Worm (Caenorhabditis elegans) whole organism, L3 larva: ENCODE results near the gene let-23.

ENCODE experiments used
- ZK546.5 ChIP-seq: sonication (generic microtip); optimal IDR thresholded peaks from 2 replicates; lab custom pipeline; 2017; ENCODE audit warnings: missing biosample characterization, missing genetic modification characterization
- ama-1 ChIP-seq: fragments of 150-350 bp; optimal IDR thresholded peaks from 2 replicates; lab custom pipeline; 2018
- fos-1 ChIP-seq: fragments of 150-350 bp; optimal IDR thresholded peaks from 2 replicates; lab custom pipeline; 2014; ENCODE audit warnings: missing biosample characterization, missing genetic modification characterization
- lin-15B ChIP-seq: fragments of 150-350 bp; optimal IDR thresholded peaks from 2 replicates; lab custom pipeline; 2014; ENCODE audit warnings: missing biosample characterization, missing genetic modification characterization
- nhr-23 ChIP-seq: fragments of 150-350 bp; optimal IDR thresholded peaks from 2 replicates; lab custom pipeline; 2014; ENCODE audit warnings: missing biosample characterization, missing genetic modification reagents, missing genetic modification characterization
- nhr-237 ChIP-seq: fragments of 150-350 bp; optimal IDR thresholded peaks from 2 replicates; lab custom pipeline; 2014; ENCODE audit warnings: missing biosample characterization, missing genetic modification characterization
- pha-4 ChIP-seq: fragments of 150-350 bp; optimal IDR thresholded peaks from 2 replicates; lab custom pipeline; 2014; ENCODE audit warnings: missing biosample characterization, missing genetic modification reagents, missing genetic modification characterization
- skn-1 ChIP-seq: fragments of 150-350 bp; optimal IDR thresholded peaks from 2 replicates; lab custom pipeline; 2014; ENCODE audit warnings: missing biosample characterization, missing genetic modification characterization
- tbx-2 ChIP-seq: sonication (generic microtip); optimal IDR thresholded peaks from 2 replicates; lab custom pipeline; 2016; ENCODE audit warnings: mild to moderate bottlenecking, missing genetic modification characterization, missing compliant biosample characterization
- unc-39 ChIP-seq: sonication (generic microtip); optimal IDR thresholded peaks from 4 replicates; lab custom pipeline; 2017; ENCODE audit warnings: missing biosample characterization, missing genetic modification characterization
- zag-1 ChIP-seq: fragments of 150-350 bp; optimal IDR thresholded peaks from 2 replicates; lab custom pipeline; 2014; ENCODE audit warnings: missing biosample characterization, missing genetic modification characterization
- ztf-11 ChIP-seq: fragments of 150-350 bp; optimal IDR thresholded peaks from 2 replicates; lab custom pipeline; 2014; ENCODE audit warnings: missing biosample characterization, missing genetic modification characterization

ce11 chrII:9185915-9186314 is 11.4 kb upstream of the let-23 start:
- TF ChIP-seq zag-1 (tag; lab: Kevin White, UChicago) (no peak), ztf-11 (tag; lab: Kevin White, UChicago) (no peak), tbx-2 (no peak), nhr-23 (tag; lab: Kevin White, UChicago) (no peak), lin-15B (tag; lab: Kevin White, UChicago) (no peak), ZK546.5 (tag; lab: Kevin White, UChicago) (no peak), skn-1 (no peak), nhr-237 (tag; lab: Kevin White, UChicago) (no peak), pha-4 (tag; lab: Kevin White, UChicago) (peak; percentile 95), unc-39 (tag; lab: Kevin White, UChicago) (no peak), ama-1 (lab: Kevin White, UChicago) (no peak), fos-1 (tag; lab: Kevin White, UChicago) (no peak)
